Fruit fly (Drosophila melanogaster): Measurements from ENCODE around the gene CCKLR-17D1.

CCKLR-17D1 gene

dm6 chrX:18671545-18672174, 54.7 kb downstream of the CCKLR-17D1 start:
- TF ChIP-seq fd96Ca (GFP tag; IDR thresholded peaks at IDR 0.05) (no peak), Pif1A (GFP tag; optimal IDR thresholded peaks at IDR 0.05) (no peak), CG4496 (GFP tag; IDR thresholded peaks at IDR 0.05) (peak; percentile 8; the same call in 1 of the 3 replicates), Ets98B (GFP tag; IDR thresholded peaks at IDR 0.05) (no peak), CG13204 (GFP tag; optimal IDR thresholded peaks at IDR 0.05) (peak; percentile 56), CG12605 (GFP tag; IDR thresholded peaks at IDR 0.05) (no peak), CG15710 (tag; optimal IDR thresholded peaks at IDR 0.05) (no peak), D1 (tag; optimal IDR thresholded peaks at IDR 0.05) (no peak), EcR (GFP tag; optimal IDR thresholded peaks at IDR 0.05) (peak; percentile 92), CG10348 (GFP tag; IDR thresholded peaks at IDR 0.05) (no peak), Snoo (tag; optimal IDR thresholded peaks at IDR 0.05) (no peak), CG8301 (tag; optimal IDR thresholded peaks at IDR 0.05) (no peak), CG17806 (tag; optimal IDR thresholded peaks at IDR 0.05) (no peak)

- TF ChIP-seq CG13204 (GFP tag; optimal IDR thresholded peaks at IDR 0.05) (no peak), CG8159 (tag; optimal IDR thresholded peaks at IDR 0.05) (no peak), rn (GFP tag; IDR thresholded peaks at IDR 0.05) (no peak), Pif1A (GFP tag; optimal IDR thresholded peaks at IDR 0.05) (no peak), CG4496 (GFP tag; IDR thresholded peaks at IDR 0.05) (no peak), fd96Ca (GFP tag; IDR thresholded peaks at IDR 0.05) (no peak), CG9948 (tag; optimal IDR thresholded peaks at IDR 0.05) (no peak), CG12605 (GFP tag; IDR thresholded peaks at IDR 0.05) (no peak), CG32121 (GFP tag; IDR thresholded peaks at IDR 0.05) (no peak), gl (tag; optimal IDR thresholded peaks at IDR 0.05) (no peak), Ets98B (GFP tag; IDR thresholded peaks at IDR 0.05) (no peak), CG8301 (tag; optimal IDR thresholded peaks at IDR 0.05) (no peak), CG15710 (tag; optimal IDR thresholded peaks at IDR 0.05) (no peak)
Measured at dm6 chrX:18669811-18670477, 56.4 kb downstream of the CCKLR-17D1 start.

- peak; percentile 84 for TF ChIP-seq EcR (GFP tag; optimal IDR thresholded peaks at IDR 0.05)
- TF ChIP-seq CG4496 (GFP tag; IDR thresholded peaks at IDR 0.05): no peak
Measured at dm6 chrX:18668293-18668692, 58.1 kb downstream of the CCKLR-17D1 start.

dm6 chrX:18665715-18666267, 60.6 kb downstream of the CCKLR-17D1 start:
- TF ChIP-seq CG10348 (GFP tag; IDR thresholded peaks at IDR 0.05) (no peak), CG13204 (GFP tag; optimal IDR thresholded peaks at IDR 0.05) (peak; percentile 12), EcR (GFP tag; optimal IDR thresholded peaks at IDR 0.05) (peak; percentile 71)

dm6 chrX:18663362-18663761, 63.0 kb downstream of the CCKLR-17D1 start:
- TF ChIP-seq CG9948 (tag; optimal IDR thresholded peaks at IDR 0.05) (no peak), CG8301 (tag; optimal IDR thresholded peaks at IDR 0.05) (peak; percentile 54)

dm6 chrX:18662053-18662452, 64.3 kb downstream of the CCKLR-17D1 start, which contains the start of gene CG6696:
TSS of gene CG6696 (minus strand) at chrX:18662153.
- no peak for TF ChIP-seq CG17806 (tag; optimal IDR thresholded peaks at IDR 0.05)
- TF ChIP-seq fd96Ca (GFP tag; IDR thresholded peaks at IDR 0.05): no peak
- TF ChIP-seq CG12605 (GFP tag; IDR thresholded peaks at IDR 0.05): no peak

dm6 chrX:18657502-18657947, 68.8 kb downstream of the CCKLR-17D1 start, which contains the start of gene fu:
TSS of gene fu (plus strand) at chrX:18657755.
- TF ChIP-seq CG12605 (GFP tag; IDR thresholded peaks at IDR 0.05) (0 out of 2 replicates have a peak, but pooled peaks have one; percentile 10), CG8159 (tag; optimal IDR thresholded peaks at IDR 0.05) (peak; percentile 22), CG34367 (tag; optimal IDR thresholded peaks at IDR 0.05) (no peak), CG4496 (GFP tag; IDR thresholded peaks at IDR 0.05) (peak; percentile 28; the same call in 1 of the 3 replicates), EcR (GFP tag; optimal IDR thresholded peaks at IDR 0.05) (peak; percentile 4)
